Fruit fly (Drosophila melanogaster) whole organism, wandering third instar larva: ENCODE data around the gene CG7988.

Experiments
- Abd-B ChIP-seq: fragments of >200 bp; optimal IDR thresholded peaks from 2 replicates; lab custom pipeline; 2017; ENCODE audit warnings: missing biosample characterization, missing genetic modification characterization
- CG32264 ChIP-seq: fragments of 200-800 bp; sonication (Bioruptor generic); optimal IDR thresholded peaks from 2 replicates; lab custom pipeline; 2016; ENCODE audit warnings: missing biosample characterization, missing genetic modification characterization
- CrebA ChIP-seq: fragments of 200-800 bp; sonication (Bioruptor generic); optimal IDR thresholded peaks from 2 replicates; lab custom pipeline; 2016; ENCODE audit warnings: missing biosample characterization, mild to moderate bottlenecking, missing genetic modification characterization, borderline replicate concordance
- Dfd ChIP-seq: fragments of >200 bp; optimal IDR thresholded peaks from 2 replicates; lab custom pipeline; 2017; ENCODE audit warnings: missing biosample characterization, missing genetic modification characterization
- Dif ChIP-seq: fragments of 200-275, 200-300 bp; sonication (Bioruptor generic); optimal IDR thresholded peaks from 2 replicates; lab custom pipeline; 2018; ENCODE audit warnings: missing biosample characterization, missing genetic modification characterization; ENCODE audit not compliant: partially characterized antibody
- GATAd ChIP-seq: sonication (Bioruptor generic); optimal IDR thresholded peaks from 2 replicates; lab custom pipeline; 2016; ENCODE audit warnings: missing biosample characterization, missing genetic modification characterization
- HLH106 ChIP-seq: fragments of 200-800 bp; optimal IDR thresholded peaks from 3 replicates; lab custom pipeline; 2019; ENCODE audit warnings: missing biosample characterization, mild to moderate bottlenecking, missing genetic modification characterization, moderate library complexity
- Hnf4 ChIP-seq: fragments of 200-800 bp; sonication (Bioruptor generic); optimal IDR thresholded peaks from 2 replicates; lab custom pipeline; 2016; ENCODE audit warnings: missing biosample characterization, mild to moderate bottlenecking, missing genetic modification characterization
- Hr78 ChIP-seq: fragments of >200 bp; optimal IDR thresholded peaks from 2 replicates; lab custom pipeline; 2017; ENCODE audit warnings: missing biosample characterization, missing genetic modification characterization
- Hr83 ChIP-seq: fragments of 200-300 bp; sonication (Bioruptor generic); optimal IDR thresholded peaks from 2 replicates; lab custom pipeline; 2016; ENCODE audit warnings: missing biosample characterization, mild to moderate bottlenecking, missing genetic modification characterization, moderate library complexity; ENCODE audit not compliant: poor library complexity, severe bottlenecking
- Jra ChIP-seq: sonication (Bioruptor generic); optimal IDR thresholded peaks from 2 replicates; lab custom pipeline; 2016; ENCODE audit warnings: missing biosample characterization, missing genetic modification characterization
- Mio ChIP-seq: sonication (Bioruptor generic); optimal IDR thresholded peaks from 2 replicates; lab custom pipeline; 2016; ENCODE audit warnings: missing biosample characterization, missing genetic modification characterization
- Myc ChIP-seq: fragments of >200 bp; optimal IDR thresholded peaks from 2 replicates; lab custom pipeline; 2017
- N ChIP-seq: fragments of >200 bp; optimal IDR thresholded peaks from 2 replicates; lab custom pipeline; 2018; ENCODE audit warnings: missing biosample characterization, missing external identifiers, missing genetic modification characterization
- OdsH ChIP-seq: fragments of 200-800 bp; sonication (Bioruptor generic); optimal IDR thresholded peaks from 2 replicates; lab custom pipeline; 2016; ENCODE audit warnings: missing biosample characterization, mild to moderate bottlenecking, missing genetic modification characterization
- Rel ChIP-seq, 2 experiments: fragments of 200-800 bp; sonication (Bioruptor generic) in 1 of 2; optimal IDR thresholded peaks; 2 replicates in 1 of 2; 3 replicates in 1 of 2; lab custom pipeline; 2016 to 2019; ENCODE audit warnings: mild to moderate bottlenecking in 2 of 2, missing biosample characterization in 2 of 2, missing genetic modification characterization in 2 of 2, moderate library complexity in 1 of 2
- Sp1 ChIP-seq: fragments of 200-800 bp; sonication (Bioruptor generic); optimal IDR thresholded peaks from 3 replicates; lab custom pipeline; 2019; ENCODE audit warnings: missing biosample characterization, mild to moderate bottlenecking, missing genetic modification characterization, moderate library complexity
- Vsx2 ChIP-seq: fragments of 200-300, 225-300 bp; sonication (Bioruptor generic); optimal IDR thresholded peaks from 2 replicates; lab custom pipeline; 2018; ENCODE audit warnings: missing biosample characterization, missing genetic modification characterization; ENCODE audit not compliant: partially characterized antibody
- br ChIP-seq: fragments of 200-800 bp; sonication (Bioruptor generic); optimal IDR thresholded peaks from 2 replicates; lab custom pipeline; 2016; ENCODE audit warnings: missing biosample characterization, missing genetic modification characterization
- brk ChIP-seq: fragments of 200-800 bp; sonication (Bioruptor generic); optimal IDR thresholded peaks from 2 replicates; lab custom pipeline; 2016; ENCODE audit warnings: missing biosample characterization, mild to moderate bottlenecking, missing genetic modification characterization
- dl ChIP-seq, 2 experiments: fragments of 175-275, 200-275 bp in 1 of 2; fragments of 200-275 bp in 1 of 2; sonication (Bioruptor generic); optimal IDR thresholded peaks; lab custom pipeline; 2018; ENCODE audit warnings: mild to moderate bottlenecking in 2 of 2, missing biosample characterization in 2 of 2, missing genetic modification characterization in 2 of 2, moderate library complexity in 2 of 2; ENCODE audit not compliant: partially characterized antibody in 2 of 2, insufficient read depth in 1 of 2
- dmrt93B ChIP-seq: fragments of 200-800 bp; sonication (Bioruptor generic); optimal IDR thresholded peaks from 2 replicates; lab custom pipeline; 2018; ENCODE audit warnings: missing biosample characterization, mild to moderate bottlenecking, missing genetic modification characterization
- dsf ChIP-seq: sonication (Bioruptor generic); optimal IDR thresholded peaks from 2 replicates; lab custom pipeline; 2016; ENCODE audit warnings: missing biosample characterization, missing genetic modification characterization, borderline replicate concordance
- ey ChIP-seq: fragments of 200-800 bp; sonication (Bioruptor generic); optimal IDR thresholded peaks from 2 replicates; lab custom pipeline; 2016; ENCODE audit warnings: missing biosample characterization, missing genetic modification characterization
- foxo ChIP-seq, 2 experiments: fragments of 200-800 bp; sonication (Bioruptor generic); optimal IDR thresholded peaks; 2 replicates in 1 of 2; 3 replicates in 1 of 2; lab custom pipeline; 2016 to 2017; ENCODE audit warnings: missing biosample characterization in 2 of 2, missing genetic modification characterization in 2 of 2
- fru ChIP-seq: fragments of 200-800 bp; sonication (Bioruptor generic); optimal IDR thresholded peaks from 3 replicates; lab custom pipeline; 2016; ENCODE audit warnings: missing biosample characterization, mild to moderate bottlenecking, missing genetic modification characterization
- h ChIP-seq: fragments of 200-800 bp; sonication (Bioruptor generic); optimal IDR thresholded peaks from 3 replicates; lab custom pipeline; 2016; ENCODE audit warnings: missing biosample characterization, mild to moderate bottlenecking, missing genetic modification characterization
- jim ChIP-seq: fragments of 175-275, 200-325 bp; sonication (Bioruptor generic); optimal IDR thresholded peaks from 2 replicates; lab custom pipeline; 2016; ENCODE audit warnings: missing biosample characterization, mild to moderate bottlenecking, missing genetic modification characterization
- lola ChIP-seq: fragments of >200 bp; optimal IDR thresholded peaks from 2 replicates; lab custom pipeline; 2017; ENCODE audit warnings: missing biosample characterization, missing genetic modification characterization
- pan ChIP-seq: fragments of >200 bp; optimal IDR thresholded peaks from 2 replicates; lab custom pipeline; 2017
- psq ChIP-seq: fragments of 200-800 bp; sonication (Bioruptor generic); optimal IDR thresholded peaks from 3 replicates; lab custom pipeline; 2017; ENCODE audit warnings: missing biosample characterization, mild to moderate bottlenecking, missing genetic modification characterization, moderate library complexity
- rgr ChIP-seq: fragments of 200-800 bp; sonication (Bioruptor generic); optimal IDR thresholded peaks from 3 replicates; lab custom pipeline; 2016; ENCODE audit warnings: missing biosample characterization, mild to moderate bottlenecking, missing genetic modification characterization
- sage ChIP-seq: fragments of 200-800 bp; sonication (Bioruptor generic); optimal IDR thresholded peaks from 2 replicates; lab custom pipeline; 2016; ENCODE audit warnings: missing biosample characterization, mild to moderate bottlenecking, missing genetic modification characterization
- tai ChIP-seq: sonication (Bioruptor generic); optimal IDR thresholded peaks from 2 replicates; lab custom pipeline; 2016; ENCODE audit warnings: missing biosample characterization, missing genetic modification characterization
- usp ChIP-seq: fragments of >200 bp; optimal IDR thresholded peaks from 2 replicates; lab custom pipeline; 2017; ENCODE audit warnings: missing biosample characterization, missing genetic modification characterization
- woc ChIP-seq: sonication (Bioruptor generic); optimal IDR thresholded peaks from 2 replicates; lab custom pipeline; 2016; ENCODE audit warnings: missing biosample characterization, mild to moderate bottlenecking, missing genetic modification characterization

Gene CG7988

DNA sequence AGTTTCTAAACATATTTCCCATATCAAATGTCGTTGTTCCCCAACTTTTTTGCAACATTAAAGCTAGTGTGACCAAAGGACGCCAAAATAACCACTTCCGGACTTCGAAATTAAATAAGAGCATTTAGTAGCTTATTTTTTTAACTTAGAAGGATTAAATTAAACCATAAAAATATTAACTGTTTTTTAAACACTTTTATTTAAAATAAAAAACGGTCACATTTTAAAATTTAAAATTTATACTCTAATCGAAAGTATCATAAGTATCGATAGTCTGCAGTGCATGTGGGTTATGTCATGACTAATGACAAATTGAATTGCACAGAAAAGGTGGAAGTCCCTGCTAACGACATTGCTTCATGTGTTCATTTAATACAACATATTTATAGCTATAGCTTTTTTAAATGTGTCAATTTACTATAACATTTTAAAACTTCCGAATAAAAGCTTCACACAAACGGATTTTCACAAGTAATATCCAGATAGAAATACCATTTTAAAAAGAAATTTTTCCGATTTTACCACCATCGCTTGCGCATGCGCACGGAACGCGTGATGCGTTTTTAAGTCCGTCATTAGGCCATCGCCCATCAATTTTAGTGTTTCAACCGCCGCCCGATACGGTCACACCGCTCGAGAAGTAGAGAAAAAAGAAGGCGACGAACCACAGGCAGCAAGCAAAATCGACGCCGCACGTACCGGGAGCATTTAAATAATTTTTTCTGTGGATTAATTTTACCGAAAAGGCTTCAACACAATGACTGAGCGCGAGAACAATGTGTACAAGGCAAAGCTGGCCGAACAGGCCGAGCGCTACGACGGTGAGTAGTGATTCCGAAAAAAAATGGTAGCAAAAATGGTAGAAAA, 22.0 kb downstream of the CG7988 start, which contains the start of the genes CG7156 and 14-3-3epsilon (continued):
- TF ChIP-seq N (GFP tag; lab: Kevin White, UChicago) = no peak
- no peak for TF ChIP-seq tai (GFP tag; lab: Kevin White, UChicago)
- peak; percentile 71 for TF ChIP-seq Dif (GFP tag; lab: Kevin White, UChicago)
- no peak for TF ChIP-seq pan
- TF ChIP-seq dl (GFP tag; optimal IDR thresholded peaks at IDR 0.05; lab: Kevin White, UChicago; ENCODE audit: insufficient read depth in 1 of 2, partially characterized antibody in 2 of 2) = no peak
- no peak for TF ChIP-seq Dfd
- peak; percentile 42 for TF ChIP-seq Sp1
- peak in 1 of 2 experiments; percentile 46 for TF ChIP-seq foxo (GFP tag; optimal IDR thresholded peaks at IDR 0.05; lab: Kevin White, UChicago)
- peak; percentile 17 for TF ChIP-seq dmrt93B (GFP tag; lab: Kevin White, UChicago)
- TF ChIP-seq Mio = no peak
- peak; percentile 87 for TF ChIP-seq Vsx2 (GFP tag; lab: Kevin White, UChicago)
- TF ChIP-seq woc (GFP tag; lab: Kevin White, UChicago) = peak; percentile 2
- TF ChIP-seq Abd-B (GFP tag; lab: Kevin White, UChicago) = no peak
- TF ChIP-seq br (GFP tag; lab: Kevin White, UChicago) = no peak

DNA sequence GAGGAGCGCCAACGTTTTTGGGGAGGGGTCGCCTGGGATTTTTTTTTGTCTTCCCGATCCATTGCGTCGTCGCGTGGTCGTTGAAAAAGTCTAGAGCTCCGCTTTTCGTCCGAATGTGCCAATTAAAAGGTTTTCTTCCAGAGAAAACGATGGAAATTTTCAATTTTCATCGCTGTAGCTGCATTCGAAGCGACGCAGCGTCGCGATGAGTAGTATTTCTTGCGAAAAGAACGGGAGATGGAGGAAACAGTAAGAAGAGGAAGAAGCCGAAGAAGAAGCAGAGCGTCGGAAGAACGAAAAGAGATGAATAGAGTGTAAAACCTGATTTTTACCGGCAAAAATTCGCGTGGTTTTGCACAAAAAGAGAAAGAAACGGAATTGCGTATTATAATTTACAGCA, 22.7 kb downstream of the CG7988 start:
- no peak for TF ChIP-seq Abd-B (GFP tag; lab: Kevin White, UChicago)
- TF ChIP-seq jim (GFP tag; lab: Kevin White, UChicago) = no peak
- TF ChIP-seq Jra = no peak
- TF ChIP-seq sage = no peak
- peak; percentile 84 for TF ChIP-seq psq
- TF ChIP-seq foxo (GFP tag; optimal IDR thresholded peaks at IDR 0.05; lab: Kevin White, UChicago) = no peak
- peak; percentile 27 for TF ChIP-seq Dif (GFP tag; lab: Kevin White, UChicago)
- TF ChIP-seq Dfd = no peak

dm6 chr3R:18243718-18244170, 23.4 kb downstream of the CG7988 start:
- peak; percentile 41 for TF ChIP-seq rgr (GFP tag; lab: Kevin White, UChicago)
- TF ChIP-seq fru (GFP tag; lab: Kevin White, UChicago) = peak; percentile 7
- TF ChIP-seq Hr83 = no peak
- TF ChIP-seq HLH106 = peak; percentile 29
- peak; percentile 9 for TF ChIP-seq brk (GFP tag; lab: Kevin White, UChicago)
- peak; percentile 59 for TF ChIP-seq Jra
- TF ChIP-seq foxo (GFP tag; optimal IDR thresholded peaks at IDR 0.05; lab: Kevin White, UChicago) = peak in 1 of 2 experiments; percentile 51
- no peak for TF ChIP-seq tai (GFP tag; lab: Kevin White, UChicago)
- TF ChIP-seq GATAd = no peak
- no peak for TF ChIP-seq N (GFP tag; lab: Kevin White, UChicago)
- peak; percentile 30 for TF ChIP-seq Rel (GFP tag; optimal IDR thresholded peaks at IDR 0.05; lab: Kevin White, UChicago)
- no peak for TF ChIP-seq Rel (tag; optimal IDR thresholded peaks at IDR 0.05; lab: Kevin White, UChicago)
- TF ChIP-seq Myc (lab: Kevin White, UChicago) = no peak
- TF ChIP-seq Abd-B (GFP tag; lab: Kevin White, UChicago) = no peak
- peak; percentile 19 for TF ChIP-seq br (GFP tag; lab: Kevin White, UChicago)
- TF ChIP-seq Dif (GFP tag; lab: Kevin White, UChicago) = no peak
- peak; percentile 45 for TF ChIP-seq ey (GFP tag; lab: Kevin White, UChicago)

dm6 chr3R:18244171-18245043, 24.1 kb downstream of the CG7988 start:
- TF ChIP-seq Mio = no peak
- peak; percentile 16 for TF ChIP-seq Jra
- peak; percentile 91 for TF ChIP-seq psq
- peak; percentile 94 to 97 for TF ChIP-seq dl (GFP tag; optimal IDR thresholded peaks at IDR 0.05; lab: Kevin White, UChicago; ENCODE audit: insufficient read depth in 1 of 2, partially characterized antibody in 2 of 2)
- TF ChIP-seq CG32264 = no peak
- no peak for TF ChIP-seq sage
- peak; percentile 33 for TF ChIP-seq rgr (GFP tag; lab: Kevin White, UChicago)
- peak; percentile 22 for TF ChIP-seq OdsH (GFP tag; lab: Kevin White, UChicago)
- no peak for TF ChIP-seq CrebA (GFP tag; lab: Kevin White, UChicago)
- peak in 1 of 2 experiments; percentile 23 for TF ChIP-seq foxo (GFP tag; optimal IDR thresholded peaks at IDR 0.05; lab: Kevin White, UChicago)
- peak; percentile 31 for TF ChIP-seq br (GFP tag; lab: Kevin White, UChicago)
- no peak for TF ChIP-seq Dfd
- TF ChIP-seq jim (GFP tag; lab: Kevin White, UChicago) = no peak
- peak; percentile 36 for TF ChIP-seq Hr78 (GFP tag; lab: Kevin White, UChicago)
- peak; percentile 40 for TF ChIP-seq fru (GFP tag; lab: Kevin White, UChicago)
- TF ChIP-seq woc (GFP tag; lab: Kevin White, UChicago) = peak; percentile 49
- no peak for TF ChIP-seq Rel (GFP tag; optimal IDR thresholded peaks at IDR 0.05; lab: Kevin White, UChicago)
- peak; percentile 91 for TF ChIP-seq Rel (tag; optimal IDR thresholded peaks at IDR 0.05; lab: Kevin White, UChicago)
- TF ChIP-seq lola (GFP tag; lab: Kevin White, UChicago) = no peak
- TF ChIP-seq HLH106 = peak; percentile 18
- no peak for TF ChIP-seq usp (GFP tag; lab: Kevin White, UChicago)
- TF ChIP-seq Hnf4 (GFP tag; lab: Kevin White, UChicago) = peak; percentile 31
- no peak for TF ChIP-seq dsf
- TF ChIP-seq N (GFP tag; lab: Kevin White, UChicago) = peak; percentile 70
- TF ChIP-seq Abd-B (GFP tag; lab: Kevin White, UChicago) = peak; percentile 16
- peak; percentile 73 for TF ChIP-seq h (GFP tag; lab: Kevin White, UChicago)
